Fruit fly (Drosophila melanogaster) Kc167 (cell line): ENCODE results near the gene Oatp33Ea.

Experiments used
- Myc ChIP-seq: fragments of >200 bp; optimal IDR thresholded peaks from 2 replicates; lab custom pipeline; 2017; ENCODE audit warnings: missing external identifiers
- psq ChIP-seq: fragments of >200 bp; optimal IDR thresholded peaks from 2 replicates; lab custom pipeline; 2017; ENCODE audit warnings: missing external identifiers

DNA sequence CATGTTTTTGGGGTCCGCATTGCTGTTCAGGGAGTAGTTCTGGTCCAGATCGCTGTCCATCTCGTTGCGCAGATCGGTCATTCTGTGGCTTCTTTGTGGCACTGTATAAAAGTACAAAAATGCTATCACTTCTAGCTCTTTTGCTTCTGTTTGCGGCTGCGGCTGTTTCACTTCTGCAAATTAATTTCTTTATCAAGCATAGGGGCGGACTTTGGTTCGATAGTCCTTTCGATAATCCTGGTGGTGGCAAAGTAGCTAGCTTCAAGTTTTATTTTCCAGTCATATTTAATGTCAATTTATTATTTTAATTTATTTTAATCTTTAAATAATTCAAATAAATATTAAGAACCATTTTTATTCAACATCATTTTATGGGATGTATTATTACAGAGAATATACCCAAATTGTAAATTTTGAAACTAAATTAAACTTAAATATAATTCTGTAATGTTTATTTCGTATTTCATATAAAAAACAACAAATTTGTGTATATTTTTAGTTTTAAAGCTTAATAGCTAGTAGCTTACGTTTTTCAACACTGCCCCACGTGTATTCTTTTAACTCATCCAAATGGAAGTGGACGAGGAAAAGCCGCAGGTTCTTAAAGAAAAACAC is 18.1 kb downstream of the Oatp33Ea start, which contains the start of the genes CG5446 and Trm1:
- TF ChIP-seq psq (lab: Kevin White, UChicago) (no peak), Myc (lab: Kevin White, UChicago) (no peak)
